Worm (Caenorhabditis elegans) whole organism, midembryonic: Measurements from ENCODE around the gene F18E3.13.
"Not testable (repeated sequence)": the region's sequence is repeated elsewhere in the genome, so short reads cannot be mapped to it uniquely, and the experiment has no call there.

Source experiments
- T22C8.4 ChIP-seq: fragments of 200-800 bp; sonication (Bioruptor generic); IDR thresholded peaks from 2 replicates; pipeline ENCODE4 v1.3.6; 2022; ENCODE audit warnings: missing genetic modification characterization, missing compliant biosample characterization
- cog-1 ChIP-seq: sonication (generic microtip); optimal IDR thresholded peaks from 2 replicates; lab custom pipeline; 2016; ENCODE audit warnings: missing genetic modification characterization, missing compliant biosample characterization
- flt-1 ChIP-seq: fragments of 200-800 bp; sonication (Bioruptor generic); IDR thresholded peaks from 2 replicates; pipeline ENCODE4 v1.3.6; 2022; ENCODE audit warnings: missing genetic modification characterization, missing compliant biosample characterization
- med-1 ChIP-seq: sonication (generic microtip); optimal IDR thresholded peaks from 2 replicates; lab custom pipeline; 2017; ENCODE audit warnings: missing genetic modification characterization, mild to moderate bottlenecking, missing compliant biosample characterization, antibody characterized with exemption, missing genetic modification reagents; ENCODE audit not compliant: insufficient read depth
- ref-1 ChIP-seq: fragments of 200-800 bp; sonication (Bioruptor generic); conservative IDR thresholded peaks from 2 replicates; pipeline ENCODE4 v1.3.6; 2022; ENCODE audit warnings: missing genetic modification reagents, missing genetic modification characterization, missing compliant biosample characterization
- tab-1 ChIP-seq: fragments of 200-800 bp; sonication (Bioruptor generic); IDR thresholded peaks from 2 replicates; pipeline ENCODE4 v1.3.6; 2022; ENCODE audit warnings: missing genetic modification characterization, missing compliant biosample characterization
- ztf-23 ChIP-seq: fragments of 200-800 bp; sonication (Bioruptor generic); IDR thresholded peaks from 2 replicates; pipeline ENCODE4 v1.3.6; 2022; ENCODE audit warnings: missing genetic modification reagents, missing genetic modification characterization, missing compliant biosample characterization
- ztf-29 ChIP-seq: fragments of 200-800 bp; sonication (Bioruptor generic); IDR thresholded peaks from 2 replicates; pipeline ENCODE4 v1.3.6; 2022; ENCODE audit warnings: missing genetic modification reagents, missing genetic modification characterization, missing compliant biosample characterization

DNA sequence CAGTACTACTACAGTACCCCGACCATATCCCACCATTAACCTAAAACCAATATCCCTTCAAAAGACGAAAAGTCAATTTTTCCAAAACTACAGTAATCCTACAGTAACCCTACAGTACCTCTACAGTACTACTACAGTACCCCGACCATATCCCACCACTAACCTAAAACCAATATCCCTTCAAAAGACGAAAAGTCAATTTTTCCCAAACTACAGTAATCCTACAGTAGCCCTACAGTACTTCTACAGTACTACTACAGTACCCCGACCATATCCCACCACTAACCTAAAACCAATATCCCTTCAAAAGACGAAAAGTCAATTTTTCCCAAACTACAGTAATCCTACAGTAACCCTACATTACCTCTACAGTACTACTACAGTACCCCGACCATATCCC, 27.5 kb downstream of the F18E3.13 start:
- not testable (repeated sequence) for TF ChIP-seq cog-1; T22C8.4 (GFP tag; lab: Robert Waterston, UW); med-1 (GFP tag; lab: Kevin White, UChicago); tab-1 (GFP tag; lab: Robert Waterston, UW)
- TF ChIP-seq ztf-23 (peak; percentile 79; the same call in 1 of the 2 replicates), ref-1 (peak; percentile 46; the same call in 1 of the 2 replicates), ztf-29 (GFP tag; lab: Robert Waterston, UW) (peak; percentile 39; the same call in 1 of the 2 replicates), flt-1 (GFP tag; lab: Robert Waterston, UW) (0 out of 2 replicates have a peak, but pooled peaks have one; percentile 27)
